Worm (Caenorhabditis elegans) whole organism, L4 larva: Measurements from ENCODE around the gene frpr-9.

Source experiments
- F49E8.2 ChIP-seq: sonication (generic microtip); optimal IDR thresholded peaks from 2 replicates; lab custom pipeline; 2016; ENCODE audit warnings: missing compliant biosample characterization, mild to moderate bottlenecking, missing genetic modification characterization, borderline replicate concordance
- T26A8.4 ChIP-seq: fragments of 200-800 bp; sonication (Bioruptor generic); IDR thresholded peaks from 2 replicates; pipeline ENCODE4 v1.3.6; 2022; ENCODE audit warnings: missing genetic modification characterization, missing compliant biosample characterization
- Y105C5A.15 ChIP-seq: fragments of 200-800 bp; sonication (Bioruptor generic); IDR thresholded peaks from 2 replicates; pipeline ENCODE4 v1.3.6; 2022; ENCODE audit warnings: missing genetic modification characterization, missing compliant biosample characterization
- Y75B8A.6 ChIP-seq: fragments of 200-800 bp; sonication (Bioruptor generic); IDR thresholded peaks from 2 replicates; pipeline ENCODE4 v1.3.6; 2022; ENCODE audit warnings: missing genetic modification reagents, missing genetic modification characterization, missing compliant biosample characterization
- ZK337.2 ChIP-seq: fragments of 200-800 bp; sonication (Bioruptor generic); IDR thresholded peaks from 2 replicates; pipeline ENCODE4 v1.3.6; 2022; ENCODE audit warnings: missing genetic modification reagents, missing genetic modification characterization, missing compliant biosample characterization
- ZK546.5 ChIP-seq, 2 experiments: sonication (generic microtip); optimal IDR thresholded peaks; 2 replicates each; lab custom pipeline; 2017; ENCODE audit warnings: missing biosample characterization in 2 of 2, missing genetic modification characterization in 2 of 2
- attf-4 ChIP-seq: sonication (generic microtip); optimal IDR thresholded peaks from 3 replicates; lab custom pipeline; 2017; ENCODE audit warnings: missing biosample characterization, missing genetic modification characterization
- ceh-20 ChIP-seq: fragments of 200-800 bp; sonication (Bioruptor generic); IDR thresholded peaks from 2 replicates; pipeline ENCODE4 v1.3.6; 2022; ENCODE audit warnings: missing genetic modification reagents, missing genetic modification characterization, missing compliant biosample characterization
- ceh-28 ChIP-seq: fragments of 150-350 bp; optimal IDR thresholded peaks from 2 replicates; lab custom pipeline; 2014; ENCODE audit warnings: missing biosample characterization, missing genetic modification reagents, missing genetic modification characterization
- ceh-44 ChIP-seq: fragments of 200-800 bp; sonication (Bioruptor generic); IDR thresholded peaks from 2 replicates; pipeline ENCODE4 v1.3.6; 2022; ENCODE audit warnings: missing genetic modification reagents, missing genetic modification characterization, missing compliant biosample characterization
- ceh-82 ChIP-seq: sonication (generic microtip); optimal IDR thresholded peaks from 2 replicates; lab custom pipeline; 2017; ENCODE audit warnings: missing biosample characterization, missing genetic modification characterization
- ces-1 ChIP-seq: fragments of 150-350 bp; sonication (generic microtip); optimal IDR thresholded peaks from 4 replicates; lab custom pipeline; 2014; ENCODE audit warnings: missing biosample characterization, missing genetic modification reagents, missing genetic modification characterization
- daf-19 ChIP-seq: fragments of 200-800 bp; sonication (Bioruptor generic); conservative IDR thresholded peaks from 2 replicates; pipeline ENCODE4 v1.3.6; 2022; ENCODE audit warnings: missing genetic modification characterization, missing compliant biosample characterization
- dpl-1 ChIP-seq: fragments of 150-350 bp; optimal IDR thresholded peaks from 2 replicates; lab custom pipeline; 2014; ENCODE audit warnings: missing biosample characterization, missing genetic modification reagents, missing genetic modification characterization
- egl-27 ChIP-seq: sonication (generic microtip); optimal IDR thresholded peaks from 3 replicates; lab custom pipeline; 2017; ENCODE audit warnings: missing biosample characterization, missing genetic modification reagents, missing genetic modification characterization
- fkh-10 ChIP-seq: fragments of 150-350 bp; optimal IDR thresholded peaks from 2 replicates; lab custom pipeline; 2014; ENCODE audit warnings: missing biosample characterization, missing genetic modification reagents, missing genetic modification characterization
- gei-8 ChIP-seq: fragments of 200-800 bp; sonication (Bioruptor generic); optimal IDR thresholded peaks from 2 replicates; lab custom pipeline; 2018; ENCODE audit warnings: mild to moderate bottlenecking, missing genetic modification characterization, missing compliant biosample characterization
- hif-1 ChIP-seq, 2 experiments: sonication (generic microtip); optimal IDR thresholded peaks; 2 replicates each; lab custom pipeline; 2016 to 2017; ENCODE audit warnings: missing compliant biosample characterization in 2 of 2, missing genetic modification characterization in 2 of 2, missing genetic modification reagents in 2 of 2, missing genotype in 2 of 2, mild to moderate bottlenecking in 1 of 2
- hlh-30 ChIP-seq: sonication (generic microtip); optimal IDR thresholded peaks from 2 replicates; lab custom pipeline; 2017; ENCODE audit warnings: antibody characterized with exemption, mild to moderate bottlenecking, missing genetic modification characterization, missing compliant biosample characterization; ENCODE audit not compliant: insufficient read depth
- lim-7 ChIP-seq: fragments of 200-800 bp; sonication (Bioruptor generic); IDR thresholded peaks from 2 replicates; pipeline ENCODE4 v1.3.6; 2022; ENCODE audit warnings: missing genetic modification characterization, missing compliant biosample characterization
- lin-13 ChIP-seq: fragments of 150-350 bp; optimal IDR thresholded peaks from 2 replicates; lab custom pipeline; 2014; ENCODE audit warnings: missing biosample characterization, missing genetic modification reagents, missing genetic modification characterization
- lin-15B ChIP-seq: fragments of 150-350 bp; sonication (generic microtip); optimal IDR thresholded peaks from 3 replicates; lab custom pipeline; 2014; ENCODE audit warnings: missing biosample characterization, missing genetic modification characterization
- lin-29 ChIP-seq: fragments of 200-800 bp; sonication (Bioruptor generic); IDR thresholded peaks from 2 replicates; pipeline ENCODE4 v1.3.6; 2022; ENCODE audit warnings: missing genetic modification reagents, missing genetic modification characterization, missing compliant biosample characterization
- lsy-2 ChIP-seq, 2 experiments: fragments of 150-350 bp in 1 of 2; sonication (generic microtip) in 1 of 2; optimal IDR thresholded peaks; 2 replicates each; lab custom pipeline; 2014 to 2017; ENCODE audit warnings: missing biosample characterization in 2 of 2, missing genetic modification characterization in 2 of 2
- mdt-29 ChIP-seq: fragments of 200-800 bp; sonication (Bioruptor generic); IDR thresholded peaks from 2 replicates; pipeline ENCODE4 v1.3.6; 2022; ENCODE audit warnings: missing genetic modification reagents, missing genetic modification characterization, missing compliant biosample characterization
- mes-2 ChIP-seq: sonication (generic microtip); optimal IDR thresholded peaks from 2 replicates; lab custom pipeline; 2016; ENCODE audit warnings: missing genotype, mild to moderate bottlenecking, missing genetic modification characterization, missing compliant biosample characterization; ENCODE audit not compliant: poor library complexity, severe bottlenecking
- mxl-3 ChIP-seq: fragments of 200-800 bp; sonication (Bioruptor generic); optimal IDR thresholded peaks from 2 replicates; lab custom pipeline; 2018; ENCODE audit warnings: mild to moderate bottlenecking, missing genetic modification characterization, missing compliant biosample characterization
- nhr-11 ChIP-seq: fragments of 150-350 bp; optimal IDR thresholded peaks from 2 replicates; lab custom pipeline; 2014; ENCODE audit warnings: missing biosample characterization, missing genetic modification characterization
- nhr-25 ChIP-seq: sonication (generic microtip); optimal IDR thresholded peaks from 2 replicates; lab custom pipeline; 2017; ENCODE audit warnings: missing genetic modification characterization, mild to moderate bottlenecking, missing compliant biosample characterization, antibody characterized with exemption, moderate library complexity, borderline replicate concordance; ENCODE audit not compliant: insufficient read depth
- nhr-28 ChIP-seq: fragments of 150-350 bp; optimal IDR thresholded peaks from 2 replicates; lab custom pipeline; 2014; ENCODE audit warnings: missing biosample characterization, missing genetic modification characterization
- nhr-42 ChIP-seq: fragments of 200-800 bp; sonication (Bioruptor generic); IDR thresholded peaks from 2 replicates; pipeline ENCODE4 v1.3.6; 2022; ENCODE audit warnings: missing genetic modification characterization, missing compliant biosample characterization
- nhr-48 ChIP-seq: sonication (generic microtip); optimal IDR thresholded peaks from 2 replicates; lab custom pipeline; 2016; ENCODE audit warnings: mild to moderate bottlenecking, missing genetic modification characterization, missing compliant biosample characterization
- nhr-6 ChIP-seq: fragments of 150-350 bp; optimal IDR thresholded peaks from 2 replicates; lab custom pipeline; 2014; ENCODE audit warnings: missing biosample characterization, missing genetic modification characterization
- pqm-1 ChIP-seq: sonication (generic microtip); optimal IDR thresholded peaks from 2 replicates; lab custom pipeline; 2017; ENCODE audit warnings: missing biosample characterization, missing genetic modification characterization
- sdz-12 ChIP-seq: fragments of 200-800 bp; sonication (Bioruptor generic); optimal IDR thresholded peaks from 2 replicates; lab custom pipeline; 2018; ENCODE audit warnings: mild to moderate bottlenecking, missing genetic modification characterization, missing compliant biosample characterization
- skn-1 ChIP-seq: fragments of 150-350 bp; optimal IDR thresholded peaks from 2 replicates; lab custom pipeline; 2014; ENCODE audit warnings: missing biosample characterization, missing genetic modification characterization
- snpc-4 ChIP-seq: fragments of 150-350 bp; optimal IDR thresholded peaks from 2 replicates; lab custom pipeline; 2014; ENCODE audit warnings: missing biosample characterization, missing genetic modification characterization
- tag-97 ChIP-seq: fragments of 200-800 bp; sonication (Bioruptor generic); IDR thresholded peaks from 2 replicates; pipeline ENCODE4 v1.3.6; 2022; ENCODE audit warnings: missing genetic modification characterization, missing compliant biosample characterization
- unc-130 ChIP-seq: sonication (generic microtip); optimal IDR thresholded peaks from 2 replicates; lab custom pipeline; 2016; ENCODE audit warnings: missing genetic modification reagents, missing genetic modification characterization, missing compliant biosample characterization
- unc-39 ChIP-seq: sonication (generic microtip); optimal IDR thresholded peaks from 2 replicates; lab custom pipeline; 2017; ENCODE audit warnings: missing biosample characterization, missing genetic modification characterization
- zfp-2 ChIP-seq: sonication (generic microtip); optimal IDR thresholded peaks from 2 replicates; lab custom pipeline; 2016; ENCODE audit warnings: mild to moderate bottlenecking, missing genetic modification characterization, missing compliant biosample characterization

frpr-9 gene

ce11 chrV:10991789-10992188 is at the start of gene frpr-9:
Gene frpr-9 (plus strand): TSS chrV:10992089.
- TF ChIP-seq egl-27 (tag; lab: Kevin White, UChicago): no peak
- TF ChIP-seq snpc-4: no peak
- TF ChIP-seq nhr-48 (tag; lab: Kevin White, UChicago): no peak
- no peak for TF ChIP-seq hif-1 (tag; optimal IDR thresholded peaks at IDR 0.05; lab: Kevin White, UChicago)
- no peak for TF ChIP-seq lim-7 (GFP tag; lab: Robert Waterston, UW)
- no peak for TF ChIP-seq Y105C5A.15 (GFP tag; lab: Robert Waterston, UW)
- no peak for TF ChIP-seq lin-13 (GFP tag; lab: Kevin White, UChicago)
- TF ChIP-seq daf-19 (GFP tag; lab: Robert Waterston, UW): no peak
- no peak for TF ChIP-seq tag-97
- no peak for TF ChIP-seq T26A8.4 (GFP tag; lab: Robert Waterston, UW)
- no peak for TF ChIP-seq Y75B8A.6 (GFP tag; lab: Robert Waterston, UW)
- no peak for TF ChIP-seq F49E8.2 (tag; lab: Kevin White, UChicago)
- no peak for TF ChIP-seq hlh-30 (tag; lab: Kevin White, UChicago)
- no peak for TF ChIP-seq skn-1
- TF ChIP-seq ZK546.5 (tag; optimal IDR thresholded peaks at IDR 0.05; lab: Kevin White, UChicago): no peak
- no peak for TF ChIP-seq unc-39 (tag; lab: Kevin White, UChicago)
- TF ChIP-seq ceh-20 (GFP tag; lab: Robert Waterston, UW): no peak
- TF ChIP-seq unc-130 (GFP tag; lab: Kevin White, UChicago): no peak

- TF ChIP-seq lin-15B (tag; lab: Kevin White, UChicago) (no peak), Y75B8A.6 (GFP tag; lab: Robert Waterston, UW) (0 out of 2 replicates have a peak, but pooled peaks have one; percentile 18), nhr-25 (no peak), mxl-3 (no peak), gei-8 (no peak), lin-29 (GFP tag; lab: Robert Waterston, UW) (no peak)
Measured at ce11 chrV:10942161-10942560, 49.7 kb upstream of the frpr-9 start, which contains the start of gene zip-9. Gene zip-9 (plus strand): TSS chrV:10942461.

DNA sequence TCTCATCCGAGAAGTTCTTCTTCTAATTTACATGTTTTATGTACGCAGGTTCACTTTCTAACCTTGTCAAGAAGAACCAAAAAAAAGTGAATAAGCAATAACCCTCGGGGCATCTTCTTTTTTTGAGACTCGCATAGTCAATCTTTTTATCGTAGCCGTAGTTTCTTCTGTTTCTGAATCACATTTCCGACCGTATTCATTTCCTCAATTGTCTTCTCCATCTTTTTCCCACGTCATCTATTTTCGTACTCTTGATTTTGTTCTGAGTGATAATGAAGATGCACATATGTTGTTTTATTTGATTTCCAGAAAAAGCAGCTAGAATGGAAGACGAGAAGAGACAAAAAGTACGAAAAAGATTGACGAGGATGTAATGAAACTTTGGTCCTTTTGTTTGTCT is 47.0 kb upstream of the frpr-9 start:
- no peak for TF ChIP-seq zfp-2 (tag; lab: Kevin White, UChicago)
- TF ChIP-seq nhr-6: no peak
- TF ChIP-seq ZK337.2: no peak
- peak; percentile 70 for TF ChIP-seq fkh-10 (GFP tag; lab: Kevin White, UChicago)
- TF ChIP-seq lsy-2 (tag; optimal IDR thresholded peaks at IDR 0.05; lab: Kevin White, UChicago): peak in 1 of 2 experiments; percentile 9
- no peak for TF ChIP-seq nhr-11 (tag; lab: Kevin White, UChicago)
- TF ChIP-seq egl-27 (tag; lab: Kevin White, UChicago): no peak
- peak; percentile 32 for TF ChIP-seq ces-1 (GFP tag; lab: Kevin White, UChicago)
- no peak for TF ChIP-seq dpl-1 (GFP tag; lab: Kevin White, UChicago)
- TF ChIP-seq ceh-82 (tag; lab: Kevin White, UChicago): no peak

DNA sequence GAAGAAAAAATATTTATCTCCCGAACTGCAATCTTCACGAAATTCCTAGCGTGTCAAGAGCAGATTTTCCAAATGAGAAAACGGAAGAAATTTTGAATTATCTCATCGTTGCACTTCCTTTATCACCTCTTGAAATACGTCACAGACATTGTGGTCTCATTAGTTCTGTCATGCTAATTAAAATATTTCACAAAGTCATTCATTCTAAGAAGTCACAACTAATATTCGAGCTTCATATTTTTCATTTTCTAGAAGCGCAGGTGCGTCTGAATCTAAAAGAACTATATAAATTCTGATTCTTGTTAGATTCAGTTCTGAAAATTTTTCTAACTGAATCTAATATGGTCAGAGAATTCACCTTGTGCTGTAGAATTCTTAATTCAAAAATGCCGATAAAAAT is 44.7 kb upstream of the frpr-9 start:
- TF ChIP-seq nhr-28: no peak
- no peak for TF ChIP-seq attf-4 (tag; lab: Kevin White, UChicago)
- TF ChIP-seq snpc-4: no peak
- TF ChIP-seq sdz-12 (GFP tag; lab: Kevin White, UChicago): no peak
- no peak for TF ChIP-seq pqm-1 (tag; lab: Kevin White, UChicago)
- no peak for TF ChIP-seq mdt-29 (GFP tag; lab: Robert Waterston, UW)
- no peak for TF ChIP-seq nhr-42
- no peak for TF ChIP-seq ceh-20 (GFP tag; lab: Robert Waterston, UW)
- no peak for TF ChIP-seq Y105C5A.15 (GFP tag; lab: Robert Waterston, UW)
- no peak for TF ChIP-seq hlh-30 (tag; lab: Kevin White, UChicago)
- no peak for TF ChIP-seq F49E8.2 (tag; lab: Kevin White, UChicago)
- TF ChIP-seq egl-27 (tag; lab: Kevin White, UChicago): no peak
- no peak for TF ChIP-seq mes-2 (tag; lab: Kevin White, UChicago)
- no peak for TF ChIP-seq ceh-44 (GFP tag; lab: Robert Waterston, UW)
- no peak for TF ChIP-seq lsy-2 (tag; optimal IDR thresholded peaks at IDR 0.05; lab: Kevin White, UChicago)
- no peak for TF ChIP-seq ceh-28 (tag; lab: Kevin White, UChicago)
- TF ChIP-seq ceh-82 (tag; lab: Kevin White, UChicago): no peak
- no peak for TF ChIP-seq Y75B8A.6 (GFP tag; lab: Robert Waterston, UW)
